Fruit fly (Drosophila melanogaster) whole organism, prepupa: ENCODE results near the gene Mst89B.
A peak's percentile ranks its signal among the peaks of the same experiment; 100 is the strongest.

Experiments
- CG10631 ChIP-seq: fragments of 200-800 bp; sonication (Bioruptor generic); optimal IDR thresholded peaks from 2 replicates; lab custom pipeline; 2016; ENCODE audit warnings: missing biosample characterization, missing genetic modification characterization
- CG11762 ChIP-seq: fragments of 200-800 bp; sonication (Bioruptor generic); optimal IDR thresholded peaks from 3 replicates; lab custom pipeline; 2016; ENCODE audit warnings: missing biosample characterization, missing genetic modification characterization; ENCODE audit not compliant: insufficient read depth
- CG15336 ChIP-seq: fragments of 200-800 bp; sonication (Bioruptor generic); IDR thresholded peaks from 2 replicates; pipeline ENCODE4 v1.3.6; 2022; ENCODE audit warnings: missing biosample characterization, missing genetic modification characterization
- CG1621 ChIP-seq: fragments of 200-800 bp; sonication (Bioruptor generic); optimal IDR thresholded peaks from 3 replicates; lab custom pipeline; 2018; ENCODE audit warnings: missing biosample characterization, mild to moderate bottlenecking, missing genetic modification characterization
- CG16779 ChIP-seq: fragments of 200-800 bp; sonication (Bioruptor generic); optimal IDR thresholded peaks from 3 replicates; lab custom pipeline; 2017; ENCODE audit warnings: missing biosample characterization, mild to moderate bottlenecking, missing genetic modification characterization
- CG31627 ChIP-seq: fragments of 200-800 bp; sonication (Bioruptor generic); optimal IDR thresholded peaks from 3 replicates; lab custom pipeline; 2016; ENCODE audit warnings: missing biosample characterization, missing genetic modification characterization
- CG32006 ChIP-seq: fragments of 200-800 bp; sonication (Bioruptor generic); optimal IDR thresholded peaks from 3 replicates; lab custom pipeline; 2017; ENCODE audit warnings: missing biosample characterization, mild to moderate bottlenecking, missing genetic modification characterization
- CG6276 ChIP-seq: fragments of 200-800 bp; sonication (Bioruptor generic); optimal IDR thresholded peaks from 2 replicates; lab custom pipeline; 2017; ENCODE audit warnings: missing biosample characterization, mild to moderate bottlenecking, missing genetic modification characterization
- CG6792 ChIP-seq: fragments of 200-800 bp; sonication (Bioruptor generic); optimal IDR thresholded peaks from 3 replicates; lab custom pipeline; 2016; ENCODE audit warnings: missing biosample characterization, missing genetic modification characterization
- CG6808 ChIP-seq: fragments of 200-800 bp; sonication (Bioruptor generic); optimal IDR thresholded peaks from 3 replicates; lab custom pipeline; 2017; ENCODE audit warnings: missing biosample characterization, missing genetic modification characterization, mild to moderate bottlenecking, moderate library complexity, missing genetic modification reagents
- CG6854 ChIP-seq: fragments of 200-800 bp; sonication (Bioruptor generic); optimal IDR thresholded peaks from 2 replicates; lab custom pipeline; 2017; ENCODE audit warnings: missing biosample characterization, mild to moderate bottlenecking, missing genetic modification characterization
- CG7368 ChIP-seq: fragments of 200-800 bp; sonication (Bioruptor generic); optimal IDR thresholded peaks from 3 replicates; lab custom pipeline; 2016; ENCODE audit warnings: missing biosample characterization, missing genetic modification characterization
- CG8632 ChIP-seq: fragments of 200-800 bp; sonication (Bioruptor generic); optimal IDR thresholded peaks from 3 replicates; lab custom pipeline; 2016; ENCODE audit warnings: missing biosample characterization, missing genetic modification characterization
- CG9139 ChIP-seq: fragments of 200-800 bp; sonication (Bioruptor generic); optimal IDR thresholded peaks from 3 replicates; lab custom pipeline; 2017; ENCODE audit warnings: missing biosample characterization, mild to moderate bottlenecking, missing genetic modification characterization
- Eip78C ChIP-seq: fragments of 200-800 bp; sonication (Bioruptor generic); peaks from one replicate; lab custom pipeline; 2016; ENCODE audit warnings: missing biosample characterization, missing genetic modification characterization
- Ets21C ChIP-seq: fragments of 200-800 bp; sonication (Bioruptor generic); optimal IDR thresholded peaks from 3 replicates; lab custom pipeline; 2016; ENCODE audit warnings: missing biosample characterization, missing genetic modification characterization
- Hr39 ChIP-seq: fragments of 200-800 bp; sonication (Bioruptor generic); optimal IDR thresholded peaks from 2 replicates; lab custom pipeline; 2016; ENCODE audit warnings: missing biosample characterization, missing genetic modification characterization
- Lpt ChIP-seq: fragments of 200-800 bp; sonication (Bioruptor generic); optimal IDR thresholded peaks from 3 replicates; lab custom pipeline; 2016; ENCODE audit warnings: missing biosample characterization, missing genetic modification characterization
- OdsH ChIP-seq: fragments of 200-800 bp; sonication (Bioruptor generic); optimal IDR thresholded peaks from 3 replicates; lab custom pipeline; 2016; ENCODE audit warnings: missing biosample characterization, missing genetic modification characterization
- Smox ChIP-seq: fragments of 200-800 bp; sonication (Bioruptor generic); optimal IDR thresholded peaks from 3 replicates; lab custom pipeline; 2016; ENCODE audit warnings: missing biosample characterization, missing genetic modification characterization
- Sox102F ChIP-seq: fragments of 200-800 bp; sonication (Bioruptor generic); optimal IDR thresholded peaks from 2 replicates; lab custom pipeline; 2016; ENCODE audit warnings: missing biosample characterization, mild to moderate bottlenecking, missing genetic modification characterization
- Sox14 ChIP-seq: fragments of 200-800 bp; sonication (Bioruptor generic); optimal IDR thresholded peaks from 3 replicates; lab custom pipeline; 2016; ENCODE audit warnings: missing biosample characterization, missing genetic modification characterization
- Sox15 ChIP-seq: fragments of 200-800 bp; sonication (Bioruptor generic); optimal IDR thresholded peaks from 3 replicates; lab custom pipeline; 2016; ENCODE audit warnings: missing biosample characterization, missing genetic modification characterization
- acj6 ChIP-seq: fragments of 200-800 bp; sonication (Bioruptor generic); optimal IDR thresholded peaks from 3 replicates; lab custom pipeline; 2016; ENCODE audit warnings: missing biosample characterization, missing genetic modification characterization
- cyc ChIP-seq: fragments of 200-800 bp; sonication (Bioruptor generic); optimal IDR thresholded peaks from 3 replicates; lab custom pipeline; 2016; ENCODE audit warnings: missing biosample characterization, missing genetic modification characterization
- dac ChIP-seq: fragments of 200-800 bp; sonication (Bioruptor generic); optimal IDR thresholded peaks from 2 replicates; lab custom pipeline; 2017; ENCODE audit warnings: missing biosample characterization, mild to moderate bottlenecking, missing genetic modification characterization
- dsx ChIP-seq: fragments of 200-800 bp; optimal IDR thresholded peaks from 3 replicates; lab custom pipeline; 2019; ENCODE audit warnings: missing biosample characterization, mild to moderate bottlenecking, missing genetic modification characterization, moderate library complexity; ENCODE audit not compliant: poor library complexity, severe bottlenecking
- esn ChIP-seq: fragments of 200-800 bp; sonication (Bioruptor generic); optimal IDR thresholded peaks from 2 replicates; lab custom pipeline; 2016; ENCODE audit warnings: missing biosample characterization, mild to moderate bottlenecking, missing genetic modification characterization, moderate library complexity
- fd85E ChIP-seq: fragments of 200-800 bp; sonication (Bioruptor generic); optimal IDR thresholded peaks from 3 replicates; lab custom pipeline; 2016; ENCODE audit warnings: missing biosample characterization, missing genetic modification characterization
- fkh ChIP-seq: fragments of 200-800 bp; sonication (Bioruptor generic); optimal IDR thresholded peaks from 3 replicates; lab custom pipeline; 2017; ENCODE audit warnings: missing biosample characterization, mild to moderate bottlenecking, missing genetic modification characterization, moderate library complexity
- lz ChIP-seq: fragments of 200-800 bp; sonication (Bioruptor generic); optimal IDR thresholded peaks from 3 replicates; lab custom pipeline; 2016; ENCODE audit warnings: missing biosample characterization, missing genetic modification characterization
- net ChIP-seq: fragments of 200-800 bp; sonication (Bioruptor generic); optimal IDR thresholded peaks from 3 replicates; lab custom pipeline; 2016; ENCODE audit warnings: missing biosample characterization, missing genetic modification characterization
- pdm3 ChIP-seq: fragments of 200-800 bp; sonication (Bioruptor generic); optimal IDR thresholded peaks from 3 replicates; lab custom pipeline; 2016; ENCODE audit warnings: missing biosample characterization, missing genetic modification characterization
- spab ChIP-seq: fragments of 200-800 bp; sonication (Bioruptor generic); optimal IDR thresholded peaks from 2 replicates; lab custom pipeline; 2017; ENCODE audit warnings: missing biosample characterization, mild to moderate bottlenecking, missing genetic modification characterization, missing genetic modification reagents
- ss ChIP-seq, 2 experiments: fragments of 200-800 bp; sonication (Bioruptor generic); optimal IDR thresholded peaks; 2 replicates in 1 of 2; 3 replicates in 1 of 2; lab custom pipeline; 2017 to 2018; ENCODE audit warnings: mild to moderate bottlenecking in 2 of 2, missing biosample characterization in 2 of 2, missing genetic modification characterization in 2 of 2, moderate library complexity in 1 of 2
- svp ChIP-seq: fragments of 200-800 bp; sonication (Bioruptor generic); peaks from one replicate; lab custom pipeline; 2016; ENCODE audit warnings: missing biosample characterization, missing genetic modification characterization
- vri ChIP-seq: fragments of 200-800 bp; sonication (Bioruptor generic); optimal IDR thresholded peaks from 3 replicates; lab custom pipeline; 2016; ENCODE audit warnings: missing biosample characterization, mild to moderate bottlenecking, missing genetic modification characterization

Gene Mst89B

DNA sequence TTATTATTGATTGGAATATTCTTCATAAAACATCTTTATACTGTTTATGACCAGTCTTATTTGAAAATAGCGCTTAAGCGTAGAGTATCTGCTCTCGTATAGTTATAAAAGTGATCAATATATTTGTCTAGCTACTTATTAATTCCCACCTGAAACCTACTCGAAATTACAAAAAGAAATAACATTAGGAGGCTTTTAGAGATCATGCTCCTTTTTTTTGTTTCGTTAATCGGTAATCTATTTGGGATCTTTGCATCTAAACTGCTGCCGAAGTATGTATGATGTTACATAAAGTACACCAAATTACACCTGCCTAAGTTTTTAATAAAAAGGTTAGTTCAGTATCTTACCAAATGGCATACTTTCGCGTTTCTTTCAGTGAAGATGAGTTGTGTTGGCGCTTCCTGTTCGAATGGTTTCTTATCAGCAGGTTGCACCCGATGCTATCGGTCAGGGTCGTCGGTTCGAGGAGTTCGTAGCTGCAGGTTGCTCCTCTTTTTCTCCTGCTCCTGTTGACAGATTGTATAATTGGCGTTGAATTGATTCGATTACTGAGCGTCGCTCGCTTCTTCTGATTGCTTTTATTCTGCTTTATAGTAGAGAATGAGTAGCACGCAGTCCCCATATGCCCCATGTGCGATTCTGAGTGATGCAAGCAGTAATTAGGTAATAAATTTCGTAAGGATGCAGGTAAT is 28.6 kb upstream of the Mst89B start (continued):
- peak; percentile 43 for TF ChIP-seq lz (GFP tag; lab: Kevin White, UChicago)
- TF ChIP-seq fkh (GFP tag; lab: Kevin White, UChicago) = no peak
- peak; percentile 47 for TF ChIP-seq OdsH (GFP tag; lab: Kevin White, UChicago)
- TF ChIP-seq CG15336 (GFP tag; lab: Robert Waterston, UW) = no peak
- peak; percentile 42 for TF ChIP-seq Hr39 (GFP tag; lab: Kevin White, UChicago)
- peak; percentile 55 for TF ChIP-seq CG32006
- peak; percentile 56 for TF ChIP-seq acj6
- TF ChIP-seq CG31627 (GFP tag; lab: Kevin White, UChicago) = peak; percentile 37
- TF ChIP-seq CG6276 (GFP tag; lab: Kevin White, UChicago) = no peak
- TF ChIP-seq Smox (GFP tag; lab: Kevin White, UChicago) = peak; percentile 21
- TF ChIP-seq Sox14 (GFP tag; lab: Kevin White, UChicago) = peak; percentile 55
- peak; percentile 58 for TF ChIP-seq CG6808 (GFP tag; lab: Kevin White, UChicago)
- no peak for TF ChIP-seq dsx (GFP tag; lab: Kevin White, UChicago)
- TF ChIP-seq CG8632 = peak; percentile 40
- peak; percentile 1 for TF ChIP-seq CG11762 (GFP tag; lab: Kevin White, UChicago)
- no peak for TF ChIP-seq CG1621 (tag; lab: Kevin White, UChicago)
- peak; percentile 22 for TF ChIP-seq CG7368 (GFP tag; lab: Kevin White, UChicago)
- TF ChIP-seq net (GFP tag; lab: Kevin White, UChicago) = peak; percentile 15
- TF ChIP-seq CG10631 (GFP tag; lab: Kevin White, UChicago) = peak; percentile 49

DNA sequence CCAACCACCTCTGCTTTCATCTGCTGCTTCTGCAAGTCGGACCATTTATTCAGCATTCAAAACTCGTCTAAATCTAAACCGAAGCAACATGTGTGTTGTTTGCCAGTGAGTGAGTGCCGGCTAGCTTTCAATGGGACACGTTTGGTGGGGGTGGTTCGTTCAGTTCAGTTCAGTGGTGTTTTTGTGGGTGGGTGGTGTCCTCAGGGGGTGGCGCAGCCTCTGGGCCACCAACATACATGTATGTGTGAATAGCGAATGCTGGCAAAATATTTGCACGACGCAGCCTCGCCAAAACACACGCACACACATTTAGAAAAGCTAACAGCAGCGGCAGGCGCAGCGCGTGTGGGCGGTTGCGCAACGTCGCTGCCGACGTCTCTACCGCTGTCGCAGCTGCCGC is 27.5 kb upstream of the Mst89B start:
- TF ChIP-seq vri (GFP tag; lab: Kevin White, UChicago) (peak; percentile 10), CG9139 (no peak), CG6792 (no peak), Lpt (GFP tag; lab: Kevin White, UChicago) (no peak), svp (GFP tag; lab: Kevin White, UChicago) (no peak), Sox102F (GFP tag; lab: Kevin White, UChicago) (no peak)
- TF ChIP-seq, all 60 proteins: peak for 1

DNA sequence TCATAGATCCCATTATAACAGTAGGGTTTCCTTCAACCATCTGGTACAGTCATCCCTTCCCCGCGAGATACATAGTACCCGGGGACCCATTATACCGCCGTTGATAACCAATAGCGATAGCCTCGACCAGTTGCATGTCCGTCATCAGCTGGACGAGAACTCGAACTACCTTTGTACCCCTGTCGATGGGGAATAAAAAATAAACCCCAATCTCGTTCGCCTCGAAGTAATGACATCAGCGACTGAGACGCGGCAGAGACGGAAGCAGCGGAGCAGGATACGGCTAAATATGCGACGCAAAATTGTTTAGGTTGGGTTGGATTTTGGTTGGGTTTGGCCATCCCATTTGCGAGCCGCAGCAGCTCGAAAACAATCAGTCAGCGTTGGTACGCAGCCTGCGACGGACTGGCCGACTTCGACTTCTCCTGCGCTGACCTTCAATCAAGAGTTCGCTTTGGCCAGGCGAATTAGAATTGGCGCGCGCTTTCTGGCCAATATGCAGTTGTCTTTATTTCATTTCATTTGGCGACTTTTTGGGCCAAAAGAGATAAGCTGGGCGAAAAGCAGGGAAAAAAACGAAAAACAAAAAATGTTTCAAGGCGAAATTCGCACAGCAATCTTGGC is 26.2 kb upstream of the Mst89B start:
- TF ChIP-seq CG9139 (no peak), CG11762 (GFP tag; lab: Kevin White, UChicago) (no peak), Smox (GFP tag; lab: Kevin White, UChicago) (no peak), fkh (GFP tag; lab: Kevin White, UChicago) (no peak), pdm3 (no peak), fd85E (no peak), CG15336 (GFP tag; lab: Robert Waterston, UW) (no peak), cyc (GFP tag; lab: Kevin White, UChicago) (peak; percentile 36), dac (no peak), vri (GFP tag; lab: Kevin White, UChicago) (peak; percentile 73), ss (GFP tag; optimal IDR thresholded peaks at IDR 0.05; lab: Kevin White, UChicago) (peak in 1 of 2 experiments; percentile 18), CG16779 (no peak), CG31627 (GFP tag; lab: Kevin White, UChicago) (no peak), spab (GFP tag; lab: Kevin White, UChicago) (no peak), OdsH (GFP tag; lab: Kevin White, UChicago) (no peak), CG1621 (tag; lab: Kevin White, UChicago) (peak; percentile 39), CG6792 (no peak), CG6854 (GFP tag; lab: Kevin White, UChicago) (no peak), dsx (GFP tag; lab: Kevin White, UChicago) (peak; percentile 37), Eip78C (GFP tag; lab: Kevin White, UChicago) (peak; percentile 61), esn (GFP tag; lab: Kevin White, UChicago) (peak; percentile 36), lz (GFP tag; lab: Kevin White, UChicago) (peak; percentile 8), Sox15 (GFP tag; lab: Kevin White, UChicago) (no peak), Ets21C (GFP tag; lab: Kevin White, UChicago) (no peak), Lpt (GFP tag; lab: Kevin White, UChicago) (no peak), Hr39 (GFP tag; lab: Kevin White, UChicago) (peak; percentile 27), svp (GFP tag; lab: Kevin White, UChicago) (peak; percentile 76), CG6808 (GFP tag; lab: Kevin White, UChicago) (no peak)
